Worm (Caenorhabditis elegans): ENCODE results near the gene alkb-8.

DNA sequence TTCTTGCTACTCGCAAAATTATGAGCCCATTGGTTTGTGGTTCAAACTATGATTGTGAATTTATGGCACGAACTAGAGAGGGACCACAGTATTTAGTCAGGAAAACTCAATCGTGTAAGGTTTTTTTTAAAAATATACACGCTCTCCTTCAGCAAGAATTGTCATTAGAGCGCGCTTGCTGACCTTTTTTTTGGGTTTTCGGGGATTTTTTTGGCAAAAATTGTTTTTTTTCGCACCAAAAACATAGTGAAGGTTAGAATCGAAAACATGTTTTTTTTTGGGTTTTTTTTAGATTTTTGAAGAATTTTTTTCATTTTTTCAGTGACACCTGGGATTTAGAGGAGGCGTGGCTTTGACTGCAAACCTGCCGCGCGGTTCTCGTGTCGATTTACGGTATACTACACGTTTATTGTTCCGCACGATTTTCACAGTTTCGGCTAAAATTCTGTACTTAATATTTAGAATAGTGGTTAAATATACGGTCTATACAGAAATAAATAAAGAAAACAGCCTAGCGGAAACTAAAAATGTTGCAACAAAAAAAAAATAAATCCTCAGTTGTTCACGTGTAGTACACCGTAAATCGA, 7.0 kb downstream of the alkb-8 start:
- TF ChIP-seq ama-1 (optimal IDR thresholded peaks at IDR 0.05) (no peak), ceh-36 (tag; optimal IDR thresholded peaks at IDR 0.05) (no peak), flt-1 (GFP tag; IDR thresholded peaks at IDR 0.05) (no peak), aly-1 (tag; optimal IDR thresholded peaks at IDR 0.05) (no peak), F13C5.2 (tag; optimal IDR thresholded peaks at IDR 0.05) (no peak), pes-1 (GFP tag; IDR thresholded peaks at IDR 0.05) (no peak), tbx-11 (GFP tag; IDR thresholded peaks at IDR 0.05) (no peak), hmg-4 (GFP tag; optimal IDR thresholded peaks at IDR 0.05) (no peak)
